Fruit fly (Drosophila melanogaster) whole organism, embryonic: ENCODE measurements around the gene Myo31DF.
A peak's percentile ranks its signal among the peaks of the same experiment; 100 is the strongest.

ENCODE experiments used
- Abd-B ChIP-seq: fragments of 200-800 bp; sonication (Bioruptor generic); optimal IDR thresholded peaks from 2 replicates; lab custom pipeline; 2018; ENCODE audit warnings: missing biosample characterization, mild to moderate bottlenecking, missing genetic modification characterization, moderate library complexity
- CG10979 ChIP-seq: fragments of 200-800 bp; sonication (Bioruptor generic); optimal IDR thresholded peaks from 2 replicates; lab custom pipeline; 2018; ENCODE audit warnings: missing biosample characterization, mild to moderate bottlenecking, missing genetic modification characterization, moderate library complexity
- CG11560 ChIP-seq: fragments of 200-800 bp; sonication (Bioruptor generic); IDR thresholded peaks from 3 replicates; pipeline ENCODE4 v1.3.6; 2022; ENCODE audit warnings: missing biosample characterization, missing genetic modification characterization
- CG11695 ChIP-seq: fragments of 200-800 bp; sonication (Bioruptor generic); IDR thresholded peaks from 3 replicates; pipeline ENCODE4 v1.3.6; 2022; ENCODE audit warnings: missing biosample characterization, missing genetic modification characterization
- CG13624 ChIP-seq: fragments of 200-800 bp; sonication (Bioruptor generic); optimal IDR thresholded peaks from 2 replicates; lab custom pipeline; 2016; ENCODE audit warnings: missing biosample characterization, missing genetic modification characterization
- CG16779 ChIP-seq: fragments of 200-800 bp; sonication (Bioruptor generic); IDR thresholded peaks from 2 replicates; pipeline ENCODE4 v1.3.6; 2022; ENCODE audit warnings: missing biosample characterization, missing genetic modification characterization
- CG2116 ChIP-seq: fragments of 200-800 bp; sonication (Bioruptor generic); optimal IDR thresholded peaks from 3 replicates; lab custom pipeline; 2018; ENCODE audit warnings: missing biosample characterization, mild to moderate bottlenecking, missing genetic modification characterization
- CG30431 ChIP-seq: fragments of 200-800 bp; sonication (Bioruptor generic); optimal IDR thresholded peaks from 2 replicates; lab custom pipeline; 2017; ENCODE audit warnings: missing biosample characterization, missing genetic modification characterization
- CG32767 ChIP-seq: fragments of 200-800 bp; sonication (Bioruptor generic); IDR thresholded peaks from 2 replicates; pipeline ENCODE4 v1.3.6; 2022; ENCODE audit warnings: missing biosample characterization, missing genetic modification characterization
- CG32772 ChIP-seq: fragments of 200-800 bp; sonication (Bioruptor generic); IDR thresholded peaks from 2 replicates; pipeline ENCODE4 v1.3.6; 2022; ENCODE audit warnings: missing biosample characterization, missing genetic modification characterization
- CG33213 ChIP-seq: fragments of 200-800 bp; sonication (Bioruptor generic); optimal IDR thresholded peaks from 3 replicates; lab custom pipeline; 2016; ENCODE audit warnings: missing biosample characterization, missing genetic modification characterization
- CG34422 ChIP-seq: fragments of 200-800 bp; sonication (Bioruptor generic); IDR thresholded peaks from 3 replicates; pipeline ENCODE4 v1.3.6; 2022; ENCODE audit warnings: missing biosample characterization, missing genetic modification characterization
- CG3995 ChIP-seq: fragments of 200-800 bp; sonication (Bioruptor generic); optimal IDR thresholded peaks from 3 replicates; lab custom pipeline; 2016; ENCODE audit warnings: missing biosample characterization, missing genetic modification characterization
- CG6254 ChIP-seq: fragments of 200-800 bp; sonication (Bioruptor generic); optimal IDR thresholded peaks from 3 replicates; lab custom pipeline; 2017; ENCODE audit warnings: mild to moderate bottlenecking, missing biosample characterization, missing genetic modification reagents, missing genetic modification characterization
- CG6689 ChIP-seq: fragments of 200-800 bp; sonication (Bioruptor generic); IDR thresholded peaks from 2 replicates; pipeline ENCODE4 v1.3.6; 2022; ENCODE audit warnings: missing biosample characterization, missing genetic modification characterization
- CG7372 ChIP-seq: fragments of 200-800 bp; sonication (Bioruptor generic); IDR thresholded peaks from 2 replicates; pipeline ENCODE4 v1.3.6; 2022; ENCODE audit warnings: missing biosample characterization, missing genetic modification characterization
- Doc3 ChIP-seq: fragments of 200-800 bp; sonication (Bioruptor generic); IDR thresholded peaks from 3 replicates; pipeline ENCODE4 v1.3.6; 2022; ENCODE audit warnings: missing biosample characterization, missing genetic modification characterization; ENCODE audit not compliant: partially characterized antibody
- Dp ChIP-seq: fragments of 200-800 bp; sonication (Bioruptor generic); optimal IDR thresholded peaks from 2 replicates; lab custom pipeline; 2018; ENCODE audit warnings: missing biosample characterization, mild to moderate bottlenecking, missing genetic modification characterization, moderate library complexity
- Fer1 ChIP-seq: fragments of 200-800 bp; sonication (Bioruptor generic); optimal IDR thresholded peaks from 2 replicates; lab custom pipeline; 2017; ENCODE audit warnings: missing biosample characterization, mild to moderate bottlenecking, missing genetic modification characterization
- HmgD ChIP-seq: fragments of 200-800 bp; sonication (Bioruptor generic); optimal IDR thresholded peaks from 3 replicates; lab custom pipeline; 2016; ENCODE audit warnings: missing biosample characterization, missing genetic modification characterization
- Rfx ChIP-seq: fragments of 200-800 bp; sonication (Bioruptor generic); IDR thresholded peaks from 2 replicates; pipeline ENCODE4 v1.3.6; 2022; ENCODE audit warnings: missing biosample characterization, missing genetic modification characterization
- Sry-β ChIP-seq: fragments of 200-800 bp; sonication (Bioruptor generic); optimal IDR thresholded peaks from 2 replicates; lab custom pipeline; 2018; ENCODE audit warnings: missing biosample characterization, mild to moderate bottlenecking, missing genetic modification characterization, moderate library complexity
- bcd ChIP-seq: fragments of 200-800 bp; sonication (Bioruptor generic); optimal IDR thresholded peaks from 2 replicates; lab custom pipeline; 2017; ENCODE audit warnings: missing biosample characterization, mild to moderate bottlenecking, missing genetic modification characterization
- bsh ChIP-seq, 2 experiments: fragments of 200-800 bp; sonication (Bioruptor generic); optimal IDR thresholded peaks; 2 replicates each; lab custom pipeline; 2017 to 2018; ENCODE audit warnings: mild to moderate bottlenecking in 2 of 2, missing biosample characterization in 2 of 2, missing genetic modification characterization in 2 of 2, moderate library complexity in 1 of 2
- cas ChIP-seq: fragments of 200-800 bp; sonication (Bioruptor generic); IDR thresholded peaks from 2 replicates; pipeline ENCODE4 v1.3.6; 2022; ENCODE audit warnings: missing biosample characterization, missing genetic modification characterization
- caup ChIP-seq: fragments of 200-800 bp; sonication (Bioruptor generic); optimal IDR thresholded peaks from 3 replicates; lab custom pipeline; 2017; ENCODE audit warnings: missing biosample characterization, mild to moderate bottlenecking, missing genetic modification characterization, moderate library complexity; ENCODE audit not compliant: severe bottlenecking
- fd64A ChIP-seq: fragments of 200-800 bp; sonication (Bioruptor generic); optimal IDR thresholded peaks from 3 replicates; lab custom pipeline; 2018; ENCODE audit warnings: missing biosample characterization, mild to moderate bottlenecking, missing genetic modification characterization
- gce ChIP-seq: fragments of 200-800 bp; sonication (Bioruptor generic); IDR thresholded peaks from 3 replicates; pipeline ENCODE4 v1.3.6; 2022; ENCODE audit warnings: missing biosample characterization, missing genetic modification characterization
- grau ChIP-seq: fragments of 200-800 bp; optimal IDR thresholded peaks from 3 replicates; lab custom pipeline; 2019; ENCODE audit warnings: missing biosample characterization, mild to moderate bottlenecking, missing genetic modification characterization, moderate library complexity
- gsb ChIP-seq: fragments of 200-800 bp; sonication (Bioruptor generic); IDR thresholded peaks from 2 replicates; pipeline ENCODE4 v1.3.6; 2022; ENCODE audit warnings: missing biosample characterization, missing genetic modification characterization
- hkb ChIP-seq, 2 experiments: fragments of 200-800 bp in 1 of 2; fragments of >200 bp in 1 of 2; sonication (Bioruptor generic) in 1 of 2; IDR thresholded peaks in 1 of 2; optimal IDR thresholded peaks in 1 of 2; 2 replicates each; pipeline versions ENCODE4 v1.3.6 to Lab custom; 2017 to 2022; ENCODE audit warnings: missing biosample characterization in 1 of 2, missing genetic modification characterization in 1 of 2
- ind ChIP-seq: fragments of 200-800 bp; sonication (Bioruptor generic); optimal IDR thresholded peaks from 3 replicates; lab custom pipeline; 2016; ENCODE audit warnings: missing biosample characterization, missing genetic modification characterization
- psq ChIP-seq: fragments of 200-800 bp; sonication (Bioruptor generic); optimal IDR thresholded peaks from 2 replicates; lab custom pipeline; 2017; ENCODE audit warnings: missing biosample characterization, missing genetic modification characterization
- sc ChIP-seq, 3 experiments: fragments of >200 bp in 2 of 3; fragments of 200-800 bp in 1 of 3; sonication (Bioruptor generic) in 1 of 3; optimal IDR thresholded peaks; 2 replicates in 2 of 3; 3 replicates in 1 of 3; lab custom pipeline; 2017; ENCODE audit warnings: mild to moderate bottlenecking in 1 of 3, missing biosample characterization in 1 of 3, missing genetic modification characterization in 1 of 3, missing genetic modification reagents in 1 of 3
- sim ChIP-seq: fragments of 200-800 bp; sonication (Bioruptor generic); IDR thresholded peaks from 2 replicates; pipeline ENCODE4 v1.3.6; 2022; ENCODE audit warnings: missing biosample characterization, missing genetic modification characterization
- trem ChIP-seq: fragments of 200-800 bp; optimal IDR thresholded peaks from 3 replicates; lab custom pipeline; 2019; ENCODE audit warnings: missing biosample characterization, mild to moderate bottlenecking, missing genetic modification characterization, moderate library complexity
- tup ChIP-seq: fragments of 200-800 bp; sonication (Bioruptor generic); optimal IDR thresholded peaks from 2 replicates; lab custom pipeline; 2016; ENCODE audit warnings: missing biosample characterization, mild to moderate bottlenecking, missing genetic modification characterization, moderate library complexity
- wdn ChIP-seq: fragments of 200-800 bp; sonication (Bioruptor generic); IDR thresholded peaks from 2 replicates; pipeline ENCODE4 v1.3.6; 2022; ENCODE audit warnings: missing biosample characterization, missing genetic modification characterization
- wor ChIP-seq: fragments of 200-800 bp; sonication (Bioruptor generic); IDR thresholded peaks from 2 replicates; pipeline ENCODE4 v1.3.6; 2022; ENCODE audit warnings: missing biosample characterization, missing genetic modification characterization

The Myo31DF gene

dm6 chr2L:10522174-10522893, 15.8 kb upstream of the Myo31DF start (continued):
- 0 out of 2 replicates have a peak, but pooled peaks have one; percentile 30 for TF ChIP-seq CG7372 (GFP tag; lab: Robert Waterston, UW)
- no peak for TF ChIP-seq gce
- peak; percentile 60 for TF ChIP-seq ind (GFP tag; lab: Kevin White, UChicago)
- TF ChIP-seq CG11560, result peak; percentile 60; the same call in 1 of the 3 replicates
- TF ChIP-seq CG32767 (GFP tag; lab: Robert Waterston, UW), result 0 out of 2 replicates have a peak, but pooled peaks have one; percentile 13
- no peak; the same call in 1 of the 2 replicates for TF ChIP-seq sim (GFP tag; lab: Robert Waterston, UW)
- peak; percentile 5 for TF ChIP-seq CG2116 (GFP tag; lab: Kevin White, UChicago)
- no peak for TF ChIP-seq Dp
- peak; percentile 76 for TF ChIP-seq bcd (GFP tag; lab: Kevin White, UChicago)
- no peak for TF ChIP-seq CG3995 (GFP tag; lab: Kevin White, UChicago)
- TF ChIP-seq sc (optimal IDR thresholded peaks at IDR 0.05; lab: Kevin White, UChicago), result no peak
- peak; percentile 25 for TF ChIP-seq sc (GFP tag; optimal IDR thresholded peaks at IDR 0.05; lab: Kevin White, UChicago)
- TF ChIP-seq Abd-B (GFP tag; lab: Kevin White, UChicago), result peak; percentile 17
- TF ChIP-seq psq (GFP tag; lab: Kevin White, UChicago), result no peak
- TF ChIP-seq gsb (GFP tag; lab: Robert Waterston, UW), result peak; percentile 48
- TF ChIP-seq CG32772 (GFP tag; lab: Robert Waterston, UW), result peak; percentile 66
- TF ChIP-seq CG6689 (GFP tag; lab: Robert Waterston, UW), result peak; percentile 71; the same call in 1 of the 2 replicates
- TF ChIP-seq CG30431 (GFP tag; lab: Kevin White, UChicago), result no peak
- TF ChIP-seq wdn, result no peak
- TF ChIP-seq CG33213 (GFP tag; lab: Kevin White, UChicago), result no peak
- TF ChIP-seq tup (GFP tag; lab: Kevin White, UChicago), result no peak
- no peak for TF ChIP-seq trem (tag; lab: Kevin White, UChicago)
- TF ChIP-seq hkb (optimal IDR thresholded peaks at IDR 0.05; lab: Kevin White, UChicago), result no peak
- TF ChIP-seq hkb (GFP tag; IDR thresholded peaks at IDR 0.05; lab: Robert Waterston, UW), result peak; percentile 70
- TF ChIP-seq Rfx, result peak; percentile 63
- TF ChIP-seq Fer1 (GFP tag; lab: Kevin White, UChicago), result peak; percentile 63
- TF ChIP-seq grau (tag; lab: Kevin White, UChicago), result peak; percentile 75
- TF ChIP-seq fd64A, result no peak
- peak; percentile 45; the same call in 1 of the 3 replicates for TF ChIP-seq CG11695 (GFP tag; lab: Robert Waterston, UW)
- TF ChIP-seq CG6254, result no peak
- TF ChIP-seq CG16779 (GFP tag; lab: Robert Waterston, UW), result no peak
- no peak for TF ChIP-seq Sry-β (GFP tag; lab: Kevin White, UChicago)
- TF ChIP-seq HmgD (GFP tag; lab: Kevin White, UChicago), result no peak
- peak; percentile 60; the same call in 2 of the 3 replicates for TF ChIP-seq CG34422 (GFP tag; lab: Robert Waterston, UW)
- no peak for TF ChIP-seq CG13624 (GFP tag; lab: Kevin White, UChicago)
- no peak for TF ChIP-seq Doc3
- peak; percentile 58 for TF ChIP-seq wor
- peak; percentile 21 for TF ChIP-seq caup (GFP tag; lab: Kevin White, UChicago)
- peak; percentile 34 for TF ChIP-seq CG10979 (tag; lab: Kevin White, UChicago)
- peak in 1 of 2 experiments; percentile 35 for TF ChIP-seq bsh (GFP tag; optimal IDR thresholded peaks at IDR 0.05; lab: Kevin White, UChicago)
- TF ChIP-seq cas, result no peak
